Worm (Caenorhabditis elegans) whole organism, L4/young adult: ENCODE data around the gene C17G10.10.

Experiments used
- W03F9.2 ChIP-seq: fragments of 150-350 bp; optimal IDR thresholded peaks from 2 replicates; lab custom pipeline; 2014; ENCODE audit warnings: missing biosample characterization, missing genetic modification characterization
- dao-5 ChIP-seq: sonication (generic microtip); optimal IDR thresholded peaks from 2 replicates; lab custom pipeline; 2016; ENCODE audit warnings: missing genotype, missing genetic modification characterization, moderate library complexity, missing compliant biosample characterization
- him-1 ChIP-seq: sonication (generic microtip); optimal IDR thresholded peaks from 2 replicates; lab custom pipeline; 2016; ENCODE audit warnings: missing genotype, missing genetic modification reagents, missing genetic modification characterization, missing compliant biosample characterization

The C17G10.10 gene

ce11 chrII:5551517-5551916, 47.7 kb downstream of the C17G10.10 start, which contains the start of gene C17C3.5:
C17C3.5 (plus strand) TSS chrII:5551817.
- TF ChIP-seq W03F9.2 (tag; lab: Kevin White, UChicago) (no peak), dao-5 (tag; lab: Kevin White, UChicago) (no peak), him-1 (tag; lab: Kevin White, UChicago) (no peak)

ce11 chrII:5549746-5550145, 49.4 kb downstream of the C17G10.10 start, which contains the start of gene C17C3.6:
C17C3.6 (plus strand) TSS chrII:5550046.
- TF ChIP-seq him-1 (tag; lab: Kevin White, UChicago) = no peak
- TF ChIP-seq W03F9.2 (tag; lab: Kevin White, UChicago) = no peak
- no peak for TF ChIP-seq dao-5 (tag; lab: Kevin White, UChicago)
